Worm (Caenorhabditis elegans): ENCODE measurements around the gene K08D8.7.
"Not testable (repeated sequence)": the region's sequence is repeated elsewhere in the genome, so short reads cannot be mapped to it uniquely, and the experiment has no call there.

The K08D8.7 gene

DNA sequence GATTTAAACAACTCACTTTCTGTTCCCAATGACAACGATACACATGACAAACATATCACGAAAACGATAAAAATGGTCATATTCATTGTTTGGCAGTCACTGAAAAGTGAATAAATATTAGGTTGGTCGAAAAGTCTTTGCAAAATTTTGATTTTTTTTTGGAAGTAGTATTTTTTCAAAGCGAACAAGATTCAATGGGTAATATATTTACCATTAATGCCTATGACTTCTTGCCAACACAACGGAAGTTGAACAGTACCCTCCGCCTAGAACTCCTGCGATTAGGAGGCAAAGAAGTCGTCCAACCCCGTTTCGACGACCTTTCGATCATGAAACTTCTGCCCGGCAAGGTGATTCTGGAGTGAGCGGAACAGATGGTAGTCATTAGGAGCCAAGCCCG is 21.4 kb upstream of the K08D8.7 start, which contains the start of gene ZK896.1:
TSS of gene ZK896.1 (minus strand) at position 101 of the 400 bp plus-strand sequence.
- TF ChIP-seq cebp-2 (GFP tag; IDR thresholded peaks at IDR 0.05); snpc-4 (GFP tag; optimal IDR thresholded peaks at IDR 0.05); snpc-4 (tag; optimal IDR thresholded peaks at IDR 0.05); die-1 (tag; optimal IDR thresholded peaks at IDR 0.05): not testable (repeated sequence)

ce11 chrIV:12876558-12876957 is 20.1 kb upstream of the K08D8.7 start:
- TF ChIP-seq nhr-80 (tag; optimal IDR thresholded peaks at IDR 0.05): peak; percentile 52
- TF ChIP-seq nfyb-1 (GFP tag; IDR thresholded peaks at IDR 0.05): no peak
- TF ChIP-seq ceh-58 (GFP tag; IDR thresholded peaks at IDR 0.05): no peak

- TF ChIP-seq egl-44 (GFP tag; IDR thresholded peaks at IDR 0.05): no peak
- TF ChIP-seq nhr-80 (tag; optimal IDR thresholded peaks at IDR 0.05): peak; percentile 42
These were observed 17.1 kb upstream of the K08D8.7 start, which contains the start of gene ZK896.5 for ce11 chrIV:12879557-12879956. TSS of gene ZK896.5 (minus strand) at chrIV:12879645.

DNA sequence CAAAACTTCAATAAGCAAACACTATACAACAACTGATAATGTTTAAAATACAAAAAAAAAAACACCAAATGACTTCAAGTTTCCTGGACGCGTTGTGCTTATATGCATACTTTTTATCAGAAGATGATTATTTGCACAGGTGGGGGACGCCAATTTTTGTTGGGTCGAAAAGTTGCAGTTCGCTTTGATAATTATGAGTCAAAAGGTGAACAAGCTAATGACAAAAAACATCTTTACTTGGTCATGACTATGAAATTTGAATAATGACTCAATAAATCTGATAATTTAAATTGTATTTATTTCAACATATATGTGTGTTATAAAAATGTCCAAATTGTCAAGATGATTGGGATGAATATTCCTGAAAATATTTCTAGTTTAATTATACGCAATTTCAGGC is 13.4 kb upstream of the K08D8.7 start, which contains the start of gene ZK896.4:
TSS of gene ZK896.4 (minus strand) at position 101 of the 400 bp plus-strand sequence.
- TF ChIP-seq attf-6 (GFP tag; IDR thresholded peaks at IDR 0.05) (no peak), ceh-27 (GFP tag; optimal IDR thresholded peaks at IDR 0.05) (no peak), fkh-3 (tag; optimal IDR thresholded peaks at IDR 0.05) (no peak), cebp-1 (GFP tag; IDR thresholded peaks at IDR 0.05) (no peak), cebp-1 (tag; optimal IDR thresholded peaks at IDR 0.05) (no peak), Y67H2A.10 (GFP tag; conservative IDR thresholded peaks at IDR 0.05) (no peak), bed-1 (GFP tag; IDR thresholded peaks at IDR 0.05) (no peak), atf-7 (tag; optimal IDR thresholded peaks at IDR 0.05) (no peak), pbrm-1 (GFP tag; IDR thresholded peaks at IDR 0.05) (no peak), repo-1 (tag; optimal IDR thresholded peaks at IDR 0.05) (no peak), F39B2.1 (GFP tag; IDR thresholded peaks at IDR 0.05) (no peak), B0261.1 (tag; optimal IDR thresholded peaks at IDR 0.05) (no peak), ccch-3 (GFP tag; optimal IDR thresholded peaks at IDR 0.05) (no peak), dox-1 (GFP tag; IDR thresholded peaks at IDR 0.05) (no peak), nhr-27 (tag; optimal IDR thresholded peaks at IDR 0.05) (no peak), tlf-1 (GFP tag; optimal IDR thresholded peaks at IDR 0.05) (no peak), pha-4 (tag; optimal IDR thresholded peaks at IDR 0.05) (no peak)

DNA sequence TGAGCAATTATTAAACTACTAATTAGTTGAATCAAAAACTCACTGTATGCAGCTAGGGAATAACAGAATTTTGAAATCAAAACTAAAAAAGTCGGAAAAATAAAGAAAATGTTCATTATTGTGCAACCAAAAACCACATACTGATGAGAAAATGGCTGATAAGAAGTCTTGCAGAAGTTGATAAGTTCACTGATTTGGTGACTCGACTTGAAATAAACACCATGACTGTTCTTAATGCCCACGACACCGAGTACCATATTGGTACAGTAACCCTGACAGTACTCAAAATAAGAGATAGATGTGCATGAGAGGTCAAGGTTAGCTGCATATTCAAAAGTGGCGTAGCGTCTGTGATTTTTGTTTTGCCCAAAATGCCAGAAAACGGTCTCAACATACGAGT is 10.6 kb upstream of the K08D8.7 start:
- TF ChIP-seq somi-1 (GFP tag; optimal IDR thresholded peaks at IDR 0.05) (no peak), ets-4 (GFP tag; optimal IDR thresholded peaks at IDR 0.05) (no peak), madf-8 (GFP tag; conservative IDR thresholded peaks at IDR 0.05) (no peak), lin-54 (GFP tag; optimal IDR thresholded peaks at IDR 0.05) (no peak)

DNA sequence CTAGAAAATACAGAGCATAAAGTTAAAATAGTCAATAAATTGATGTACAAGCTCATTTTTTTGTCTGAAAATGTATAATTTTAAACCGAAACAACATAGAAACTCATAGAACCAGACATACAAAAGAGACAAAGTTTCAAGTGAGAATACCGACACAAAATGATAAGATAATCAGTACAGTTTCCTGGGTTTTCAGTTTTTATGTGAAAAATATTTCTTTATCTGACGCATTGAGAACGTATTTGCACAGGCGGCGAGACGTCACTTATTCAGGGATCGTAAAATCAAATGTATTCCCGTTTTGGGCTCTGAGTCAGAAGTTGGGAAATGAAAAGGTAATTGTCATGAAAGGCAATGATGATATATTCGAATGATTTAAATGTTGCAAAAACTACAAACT is 6.2 kb upstream of the K08D8.7 start, which contains the start of gene K08D8.6:
TSS of gene K08D8.6 (minus strand) at position 64 of the 400 bp plus-strand sequence.
- no peak for TF ChIP-seq egl-44 (GFP tag; IDR thresholded peaks at IDR 0.05)
- TF ChIP-seq atf-7 (tag; optimal IDR thresholded peaks at IDR 0.05): peak; percentile 36
- TF ChIP-seq athp-1 (tag; optimal IDR thresholded peaks at IDR 0.05): no peak
- peak; percentile 87 for TF ChIP-seq nhr-80 (tag; optimal IDR thresholded peaks at IDR 0.05)

Data from whole organism, young adult.